Worm (Caenorhabditis elegans): Measurements from ENCODE around the gene Y69A2AR.47.

DNA sequence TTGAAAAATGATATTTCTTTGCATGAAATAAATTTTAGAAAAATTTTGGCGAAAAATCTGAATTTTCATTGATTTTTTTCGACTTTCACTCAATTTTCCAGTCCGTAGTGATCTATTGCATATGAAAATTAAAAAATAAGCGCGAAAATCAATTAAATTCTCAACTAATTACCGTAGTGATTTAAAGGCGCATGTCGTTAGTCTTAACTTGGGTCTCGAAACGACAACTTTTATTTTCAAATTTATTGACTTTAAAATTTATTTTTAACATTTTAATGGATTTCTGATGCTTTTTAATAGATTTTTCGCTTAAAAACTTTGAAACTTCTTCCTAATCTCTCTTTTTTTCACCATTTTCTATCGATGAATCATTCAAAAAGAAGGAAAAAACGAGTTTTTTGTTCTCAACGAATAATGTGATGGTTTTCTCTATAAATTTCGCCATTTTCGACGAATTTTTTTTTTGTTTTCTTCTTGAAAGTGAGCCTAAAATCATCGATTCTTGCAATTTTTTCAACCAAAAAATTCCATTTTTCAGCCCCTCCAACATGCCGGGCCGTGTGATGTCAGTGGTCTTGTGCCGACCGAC lies 10.1 kb downstream of the Y69A2AR.47 start, which contains the start of gene vamp-7:
- TF ChIP-seq flt-1 (GFP tag; IDR thresholded peaks at IDR 0.05): no peak
- no peak for TF ChIP-seq tab-1 (GFP tag; IDR thresholded peaks at IDR 0.05)
- no peak for TF ChIP-seq ref-1 (GFP tag; conservative IDR thresholded peaks at IDR 0.05)
- no peak for TF ChIP-seq klf-2 (GFP tag; conservative IDR thresholded peaks at IDR 0.05)
- TF ChIP-seq ztf-23 (GFP tag; IDR thresholded peaks at IDR 0.05): no peak
- no peak for TF ChIP-seq cog-1 (tag; optimal IDR thresholded peaks at IDR 0.05)
- no peak for TF ChIP-seq ztf-29 (GFP tag; IDR thresholded peaks at IDR 0.05)
